Worm (Caenorhabditis elegans): Measurements from ENCODE around the gene B0554.5.

DNA sequence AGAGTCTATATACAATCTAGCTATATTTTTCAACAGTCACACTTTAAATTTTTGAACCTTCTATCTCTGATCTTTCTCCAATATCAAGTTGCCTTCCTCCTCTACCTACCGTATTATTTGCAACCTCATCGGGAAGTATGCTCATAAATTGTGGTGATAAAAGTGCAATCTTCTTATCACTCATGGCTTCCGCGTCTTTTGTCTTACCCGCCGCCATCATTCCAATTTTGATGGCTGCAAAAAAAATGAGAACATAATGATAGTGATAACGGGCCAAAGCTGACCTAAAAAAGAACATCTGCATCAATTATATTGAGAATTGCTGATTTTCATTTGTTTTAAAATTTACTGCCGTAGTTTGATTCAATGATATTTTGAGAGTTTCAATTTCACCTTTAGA, 47.5 kb upstream of the B0554.5 start:
- no peak for TF ChIP-seq elt-1 (tag; optimal IDR thresholded peaks at IDR 0.05; ENCODE audit: borderline replicate concordance, insufficient read depth)
- TF ChIP-seq unc-62 (GFP tag; optimal IDR thresholded peaks at IDR 0.05) = no peak
- no peak for TF ChIP-seq lin-13 (tag; optimal IDR thresholded peaks at IDR 0.05)
- TF ChIP-seq ztf-11 (tag; optimal IDR thresholded peaks at IDR 0.05) = no peak
- no peak for TF ChIP-seq nhr-28 (tag; optimal IDR thresholded peaks at IDR 0.05)
- no peak for TF ChIP-seq nhr-12 (tag; optimal IDR thresholded peaks at IDR 0.05)
- no peak for TF ChIP-seq pha-4 (tag; optimal IDR thresholded peaks at IDR 0.05)
- no peak for TF ChIP-seq nhr-76 (tag; optimal IDR thresholded peaks at IDR 0.05)

All from whole organism, mixed stage, embryonic.